Worm (Caenorhabditis elegans) whole organism, L1 larva: ENCODE measurements around the gene lec-4.

ENCODE experiments used
- fkh-8 ChIP-seq: sonication (generic microtip); optimal IDR thresholded peaks from 2 replicates; lab custom pipeline; 2016; ENCODE audit warnings: mild to moderate bottlenecking, missing genetic modification characterization, missing compliant biosample characterization
- lsy-2 ChIP-seq, 2 experiments: fragments of 150-350 bp; optimal IDR thresholded peaks; 2 replicates each; lab custom pipeline; 2014; ENCODE audit warnings: missing biosample characterization in 2 of 2, missing genetic modification characterization in 2 of 2
- nhr-11 ChIP-seq: fragments of 150-350 bp; optimal IDR thresholded peaks from 2 replicates; lab custom pipeline; 2014; ENCODE audit warnings: missing biosample characterization, missing genetic modification characterization
- nhr-237 ChIP-seq: fragments of 150-350 bp; optimal IDR thresholded peaks from 2 replicates; lab custom pipeline; 2014; ENCODE audit warnings: missing biosample characterization, missing genetic modification characterization
- pag-3 ChIP-seq: sonication (generic microtip); optimal IDR thresholded peaks from 2 replicates; lab custom pipeline; 2017; ENCODE audit warnings: missing genetic modification characterization, mild to moderate bottlenecking, missing compliant biosample characterization, antibody characterized with exemption, borderline replicate concordance; ENCODE audit not compliant: insufficient read depth
- pqm-1 ChIP-seq: sonication (generic microtip); optimal IDR thresholded peaks from 3 replicates; lab custom pipeline; 2017; ENCODE audit warnings: missing biosample characterization, missing genetic modification characterization

ce11 chrIII:3790855-3791254 is 17.7 kb upstream of the lec-4 start:
- TF ChIP-seq nhr-11 (tag; lab: Kevin White, UChicago), result no peak
- TF ChIP-seq nhr-237 (tag; lab: Kevin White, UChicago), result no peak
- TF ChIP-seq pqm-1, result no peak
- no peak for TF ChIP-seq lsy-2 (tag; optimal IDR thresholded peaks at IDR 0.05; lab: Kevin White, UChicago)
- no peak for TF ChIP-seq fkh-8 (tag; lab: Kevin White, UChicago)
- no peak for TF ChIP-seq pag-3 (tag; lab: Kevin White, UChicago)
